Worm (Caenorhabditis elegans) whole organism, young adult: ENCODE data around the gene gpa-5.

ENCODE experiments used
- C17E4.6 ChIP-seq: fragments of 200-800 bp; sonication (Bioruptor generic); IDR thresholded peaks from 2 replicates; pipeline ENCODE4 v1.3.6; 2022; ENCODE audit warnings: missing genetic modification reagents, missing genetic modification characterization, missing compliant biosample characterization
- F37B4.10 ChIP-seq: fragments of 200-800 bp; sonication (Bioruptor generic); IDR thresholded peaks from 2 replicates; pipeline ENCODE4 v1.3.6; 2022; ENCODE audit warnings: missing genetic modification characterization, missing compliant biosample characterization
- F52B5.7 ChIP-seq: sonication (generic microtip); optimal IDR thresholded peaks from 2 replicates; lab custom pipeline; 2016; ENCODE audit warnings: mild to moderate bottlenecking, missing genetic modification characterization, missing compliant biosample characterization
- F55B11.4 ChIP-seq: sonication (generic microtip); optimal IDR thresholded peaks from 2 replicates; lab custom pipeline; 2016; ENCODE audit warnings: missing compliant biosample characterization, missing genetic modification characterization, borderline replicate concordance; ENCODE audit not compliant: insufficient read depth
- F57A8.1 ChIP-seq: fragments of 200-800 bp; sonication (Bioruptor generic); optimal IDR thresholded peaks from 2 replicates; lab custom pipeline; 2018; ENCODE audit warnings: mild to moderate bottlenecking, missing genetic modification characterization, moderate library complexity, missing compliant biosample characterization
- F57C9.4 ChIP-seq: sonication (generic microtip); optimal IDR thresholded peaks from 2 replicates; lab custom pipeline; 2017; ENCODE audit warnings: mild to moderate bottlenecking, missing genetic modification characterization, missing compliant biosample characterization
- K11D2.4 ChIP-seq: fragments of 200-800 bp; sonication (Bioruptor generic); IDR thresholded peaks from 2 replicates; pipeline ENCODE4 v1.3.6; 2022; ENCODE audit warnings: missing genetic modification reagents, missing genetic modification characterization, missing compliant biosample characterization
- Y53F4B.3 ChIP-seq: fragments of 200-800 bp; sonication (Bioruptor generic); IDR thresholded peaks from 2 replicates; pipeline ENCODE4 v1.3.6; 2022; ENCODE audit warnings: missing genetic modification reagents, missing genetic modification characterization, missing compliant biosample characterization
- Y53G8AR.9 ChIP-seq: fragments of 200-800 bp; sonication (Bioruptor generic); conservative IDR thresholded peaks from 2 replicates; pipeline ENCODE4 v1.3.6; 2022; ENCODE audit warnings: missing genetic modification reagents, missing genetic modification characterization, missing compliant biosample characterization
- Y56A3A.18 ChIP-seq: fragments of 200-800 bp; sonication (Bioruptor generic); IDR thresholded peaks from 2 replicates; pipeline ENCODE4 v1.3.6; 2022; ENCODE audit warnings: missing genetic modification reagents, missing genetic modification characterization, missing compliant biosample characterization
- Y67H2A.10 ChIP-seq: fragments of 200-800 bp; sonication (Bioruptor generic); conservative IDR thresholded peaks from 2 replicates; pipeline ENCODE4 v1.3.6; 2022; ENCODE audit warnings: missing genetic modification reagents, missing genetic modification characterization, missing compliant biosample characterization
- Y79H2A.3 ChIP-seq: fragments of 200-800 bp; sonication (Bioruptor generic); conservative IDR thresholded peaks from 2 replicates; pipeline ENCODE4 v1.3.6; 2022; ENCODE audit warnings: missing genetic modification reagents, missing genetic modification characterization, missing compliant biosample characterization
- Y95B8A.8 ChIP-seq: fragments of 200-800 bp; sonication (Bioruptor generic); IDR thresholded peaks from 2 replicates; pipeline ENCODE4 v1.3.6; 2022; ENCODE audit warnings: missing genetic modification reagents, missing genetic modification characterization, missing compliant biosample characterization
- ZK185.1 ChIP-seq: sonication (generic microtip); optimal IDR thresholded peaks from 2 replicates; lab custom pipeline; 2016; ENCODE audit warnings: mild to moderate bottlenecking, missing genetic modification characterization, missing compliant biosample characterization; ENCODE audit not compliant: poor library complexity, severe bottlenecking
- akir-1 ChIP-seq: fragments of 200-800 bp; sonication (Bioruptor generic); optimal IDR thresholded peaks from 2 replicates; lab custom pipeline; 2018; ENCODE audit warnings: mild to moderate bottlenecking, missing genetic modification characterization, moderate library complexity, missing compliant biosample characterization
- aptf-2 ChIP-seq: fragments of 200-800 bp; sonication (Bioruptor generic); conservative IDR thresholded peaks from 2 replicates; pipeline ENCODE4 v1.3.6; 2022; ENCODE audit warnings: missing genetic modification reagents, missing genetic modification characterization, missing compliant biosample characterization
- aptf-3 ChIP-seq: fragments of 200-800 bp; sonication (Bioruptor generic); IDR thresholded peaks from 2 replicates; pipeline ENCODE4 v1.3.6; 2022; ENCODE audit warnings: missing genetic modification characterization, missing compliant biosample characterization
- atf-7 ChIP-seq: sonication (generic microtip); optimal IDR thresholded peaks from 2 replicates; lab custom pipeline; 2017; ENCODE audit warnings: mild to moderate bottlenecking, missing genetic modification characterization, missing compliant biosample characterization
- ccch-3 ChIP-seq: fragments of 200-800 bp; sonication (Bioruptor generic); optimal IDR thresholded peaks from 2 replicates; lab custom pipeline; 2018; ENCODE audit warnings: mild to moderate bottlenecking, missing genetic modification characterization, missing compliant biosample characterization
- cebp-1 ChIP-seq, 2 experiments: fragments of 200-800 bp in 1 of 2; sonication (Bioruptor generic) in 1 of 2; sonication (generic microtip) in 1 of 2; IDR thresholded peaks in 1 of 2; optimal IDR thresholded peaks in 1 of 2; 2 replicates each; pipeline versions ENCODE4 v1.3.6 to Lab custom; 2017 to 2022; ENCODE audit warnings: missing compliant biosample characterization in 2 of 2, missing genetic modification characterization in 2 of 2, mild to moderate bottlenecking in 1 of 2, missing genetic modification reagents in 1 of 2, moderate library complexity in 1 of 2
- ceh-58 ChIP-seq: fragments of 200-800 bp; sonication (Bioruptor generic); IDR thresholded peaks from 2 replicates; pipeline ENCODE4 v1.3.6; 2022; ENCODE audit warnings: missing genetic modification characterization, missing compliant biosample characterization
- ceh-91 ChIP-seq: fragments of 200-800 bp; sonication (Bioruptor generic); IDR thresholded peaks from 2 replicates; pipeline ENCODE4 v1.3.6; 2022; ENCODE audit warnings: missing genetic modification reagents, missing genetic modification characterization, missing compliant biosample characterization
- die-1 ChIP-seq: sonication (generic microtip); optimal IDR thresholded peaks from 2 replicates; lab custom pipeline; 2016; ENCODE audit warnings: missing genotype, mild to moderate bottlenecking, missing genetic modification characterization, missing compliant biosample characterization
- dox-1 ChIP-seq: fragments of 200-800 bp; sonication (Bioruptor generic); IDR thresholded peaks from 2 replicates; pipeline ENCODE4 v1.3.6; 2022; ENCODE audit warnings: missing genetic modification reagents, missing genetic modification characterization, missing compliant biosample characterization
- dpff-1 ChIP-seq: sonication (generic microtip); optimal IDR thresholded peaks from 2 replicates; lab custom pipeline; 2017; ENCODE audit warnings: mild to moderate bottlenecking, missing genetic modification characterization, missing compliant biosample characterization
- dpl-1 ChIP-seq: fragments of 150-350 bp; optimal IDR thresholded peaks from 2 replicates; lab custom pipeline; 2014; ENCODE audit warnings: missing biosample characterization, missing genetic modification reagents, missing genetic modification characterization
- egl-44 ChIP-seq: fragments of 200-800 bp; sonication (Bioruptor generic); IDR thresholded peaks from 2 replicates; pipeline ENCODE4 v1.3.6; 2022; ENCODE audit warnings: missing genetic modification reagents, missing genetic modification characterization, missing compliant biosample characterization
- egrh-3 ChIP-seq: fragments of 200-800 bp; sonication (Bioruptor generic); IDR thresholded peaks from 2 replicates; pipeline ENCODE4 v1.3.6; 2022; ENCODE audit warnings: missing genetic modification reagents, missing genetic modification characterization, missing compliant biosample characterization
- ets-4 ChIP-seq: fragments of 200-800 bp; sonication (Bioruptor generic); optimal IDR thresholded peaks from 2 replicates; lab custom pipeline; 2018; ENCODE audit warnings: mild to moderate bottlenecking, missing genetic modification characterization, missing compliant biosample characterization
- gei-17 ChIP-seq: fragments of 200-800 bp; sonication (Bioruptor generic); optimal IDR thresholded peaks from 2 replicates; lab custom pipeline; 2018; ENCODE audit warnings: mild to moderate bottlenecking, missing genetic modification characterization, missing compliant biosample characterization
- hlh-26 ChIP-seq: fragments of 200-800 bp; sonication (Bioruptor generic); conservative IDR thresholded peaks from 2 replicates; pipeline ENCODE4 v1.3.6; 2022; ENCODE audit warnings: missing genetic modification reagents, missing genetic modification characterization, missing compliant biosample characterization
- hmg-20 ChIP-seq: fragments of 200-800 bp; sonication (Bioruptor generic); IDR thresholded peaks from 2 replicates; pipeline ENCODE4 v1.3.6; 2022; ENCODE audit warnings: missing genetic modification reagents, missing genetic modification characterization, missing compliant biosample characterization
- let-526 ChIP-seq: fragments of 200-800 bp; sonication (Bioruptor generic); IDR thresholded peaks from 2 replicates; pipeline ENCODE4 v1.3.6; 2022; ENCODE audit warnings: missing genetic modification reagents, missing genetic modification characterization, missing compliant biosample characterization
- let-607 ChIP-seq, 2 experiments: fragments of 200-800 bp in 1 of 2; sonication (Bioruptor generic) in 1 of 2; sonication (generic microtip) in 1 of 2; optimal IDR thresholded peaks; 2 replicates each; lab custom pipeline; 2016 to 2018; ENCODE audit warnings: mild to moderate bottlenecking in 2 of 2, missing compliant biosample characterization in 2 of 2, missing genetic modification characterization in 2 of 2, moderate library complexity in 2 of 2, missing genotype in 1 of 2
- lin-35 ChIP-seq, 3 experiments: fragments of 150-350 bp in 2 of 3; sonication (generic microtip) in 1 of 3; optimal IDR thresholded peaks; 2 replicates each; lab custom pipeline; 2014 to 2018; ENCODE audit warnings: missing biosample characterization in 3 of 3, missing genetic modification characterization in 3 of 3, missing genetic modification reagents in 3 of 3
- rpc-1 ChIP-seq, 2 experiments: fragments of 150-350 bp in 1 of 2; sonication (generic microtip) in 1 of 2; optimal IDR thresholded peaks; 2 replicates each; lab custom pipeline; 2014 to 2018; ENCODE audit warnings: missing biosample characterization in 1 of 2, missing genetic modification characterization in 1 of 2, missing genetic modification reagents in 1 of 2, missing genotype in 1 of 2
- snpc-4 ChIP-seq, 5 experiments: fragments of 150-350 bp in 1 of 5; sonication (generic microtip) in 4 of 5; optimal IDR thresholded peaks; 2 replicates each; lab custom pipeline; 2014 to 2018; ENCODE audit warnings: missing genetic modification characterization in 5 of 5, missing biosample characterization in 3 of 5, antibody characterized with exemption in 2 of 5, mild to moderate bottlenecking in 2 of 5, missing compliant biosample characterization in 2 of 5, missing genotype in 2 of 5, moderate library complexity in 2 of 5, missing genetic modification reagents in 1 of 5
- tbx-9 ChIP-seq: sonication (generic microtip); optimal IDR thresholded peaks from 2 replicates; lab custom pipeline; 2016; ENCODE audit warnings: borderline replicate concordance, missing genetic modification characterization, inconsistent platforms, missing compliant biosample characterization
- ztf-3 ChIP-seq: fragments of 200-800 bp; sonication (Bioruptor generic); optimal IDR thresholded peaks from 2 replicates; lab custom pipeline; 2018; ENCODE audit warnings: mild to moderate bottlenecking, missing genetic modification characterization, missing compliant biosample characterization
- ztf-6 ChIP-seq: fragments of 200-800 bp; sonication (Bioruptor generic); IDR thresholded peaks from 2 replicates; pipeline ENCODE4 v1.3.6; 2022; ENCODE audit warnings: missing genetic modification reagents, missing genetic modification characterization, missing compliant biosample characterization

gpa-5 gene

DNA sequence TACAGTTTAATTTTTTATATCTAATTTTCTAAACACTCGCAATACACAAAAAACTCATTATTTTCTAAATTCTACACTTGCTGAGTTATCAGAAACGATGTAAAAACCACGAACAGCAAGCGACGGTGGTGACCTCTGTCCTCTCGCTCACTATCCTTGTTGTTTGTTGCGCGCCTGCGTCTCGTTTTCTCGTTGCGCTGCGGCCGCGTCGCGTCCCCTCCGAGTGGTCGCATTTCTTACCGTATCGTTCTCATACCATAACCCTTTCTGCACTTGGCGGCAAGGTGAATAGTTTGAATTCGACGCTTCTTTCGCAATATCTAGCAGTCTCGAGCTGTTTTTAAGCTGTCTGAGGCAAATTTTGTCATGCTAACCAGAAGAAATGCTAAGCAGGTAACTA, 31.4 kb downstream of the gpa-5 start, which contains the start of gene lsy-2 (continued):
- TF ChIP-seq let-607 (tag; optimal IDR thresholded peaks at IDR 0.05; lab: Kevin White, UChicago): no peak
- no peak for TF ChIP-seq die-1 (tag; lab: Kevin White, UChicago)
- no peak for TF ChIP-seq K11D2.4
- no peak for TF ChIP-seq ets-4 (GFP tag; lab: Kevin White, UChicago)
- TF ChIP-seq gei-17 (GFP tag; lab: Kevin White, UChicago): no peak
- no peak for TF ChIP-seq Y56A3A.18
- no peak for TF ChIP-seq rpc-1 (optimal IDR thresholded peaks at IDR 0.05; lab: Kevin White, UChicago)
- TF ChIP-seq rpc-1 (tag; optimal IDR thresholded peaks at IDR 0.05; lab: Kevin White, UChicago): no peak
- TF ChIP-seq C17E4.6: no peak
- TF ChIP-seq ztf-6 (GFP tag; lab: Robert Waterston, UW): no peak
- no peak for TF ChIP-seq akir-1 (GFP tag; lab: Kevin White, UChicago)
- TF ChIP-seq Y95B8A.8: no peak
- peak in 1 of 3 experiments; percentile 49 for TF ChIP-seq lin-35 (GFP tag; optimal IDR thresholded peaks at IDR 0.05; lab: Kevin White, UChicago)
- TF ChIP-seq F52B5.7 (tag; lab: Kevin White, UChicago): no peak
- no peak for TF ChIP-seq snpc-4 (GFP tag; optimal IDR thresholded peaks at IDR 0.05; lab: Kevin White, UChicago)
- no peak for TF ChIP-seq snpc-4 (tag; optimal IDR thresholded peaks at IDR 0.05; lab: Kevin White, UChicago)
- TF ChIP-seq ceh-58 (GFP tag; lab: Robert Waterston, UW): no peak
- TF ChIP-seq ztf-3: no peak
- no peak for TF ChIP-seq Y53F4B.3

- no peak for TF ChIP-seq F57A8.1 (GFP tag; lab: Kevin White, UChicago)
- no peak for TF ChIP-seq ZK185.1 (tag; lab: Kevin White, UChicago)
- TF ChIP-seq F55B11.4: no peak
- TF ChIP-seq ccch-3: no peak
Measured at ce11 chrX:2087716-2088115, 33.1 kb downstream of the gpa-5 start.

- TF ChIP-seq let-526 (GFP tag; lab: Robert Waterston, UW) (no peak), dox-1 (GFP tag; lab: Robert Waterston, UW) (no peak), cebp-1 (GFP tag; IDR thresholded peaks at IDR 0.05; lab: Robert Waterston, UW) (peak; percentile 63; the same call in 1 of the 2 replicates), cebp-1 (tag; optimal IDR thresholded peaks at IDR 0.05; lab: Kevin White, UChicago) (peak; percentile 95), egl-44 (GFP tag; lab: Robert Waterston, UW) (no peak), hmg-20 (GFP tag; lab: Robert Waterston, UW) (no peak)
Measured at ce11 chrX:2085494-2085893, 35.4 kb downstream of the gpa-5 start.

- no peak for TF ChIP-seq Y67H2A.10 (GFP tag; lab: Robert Waterston, UW)
- no peak for TF ChIP-seq tbx-9
- TF ChIP-seq F52B5.7 (tag; lab: Kevin White, UChicago): no peak
- no peak for TF ChIP-seq aptf-2 (GFP tag; lab: Robert Waterston, UW)
- no peak for TF ChIP-seq dpff-1
- no peak for TF ChIP-seq ceh-91 (GFP tag; lab: Robert Waterston, UW)
- no peak for TF ChIP-seq F37B4.10 (GFP tag; lab: Robert Waterston, UW)
- no peak for TF ChIP-seq atf-7 (tag; lab: Kevin White, UChicago)
- TF ChIP-seq hlh-26 (GFP tag; lab: Robert Waterston, UW): no peak
- no peak for TF ChIP-seq Y53G8AR.9
- TF ChIP-seq ets-4 (GFP tag; lab: Kevin White, UChicago): no peak
- TF ChIP-seq Y79H2A.3: no peak
- TF ChIP-seq rpc-1 (optimal IDR thresholded peaks at IDR 0.05; lab: Kevin White, UChicago): no peak
- TF ChIP-seq rpc-1 (tag; optimal IDR thresholded peaks at IDR 0.05; lab: Kevin White, UChicago): no peak
- TF ChIP-seq dpl-1 (GFP tag; lab: Kevin White, UChicago): no peak
- no peak for TF ChIP-seq gei-17 (GFP tag; lab: Kevin White, UChicago)
- no peak for TF ChIP-seq egrh-3 (GFP tag; lab: Robert Waterston, UW)
- TF ChIP-seq aptf-3: no peak
- TF ChIP-seq F57C9.4 (tag; lab: Kevin White, UChicago): no peak
Measured at ce11 chrX:2084988-2085387, 35.9 kb downstream of the gpa-5 start, which contains the start of gene F49H12.2. TSS of gene F49H12.2 (plus strand) at chrX:2085288.
